Fruit fly (Drosophila melanogaster) whole organism, embryonic: Measurements from ENCODE around the gene Sfp35C.
A peak's percentile ranks its signal among the peaks of the same experiment; 100 is the strongest.

ENCODE experiments used
- BEAF-32 ChIP-seq: fragments of 200-800 bp; sonication (Bioruptor generic); optimal IDR thresholded peaks from 3 replicates; lab custom pipeline; 2017; ENCODE audit warnings: missing biosample characterization, missing genetic modification characterization, mild to moderate bottlenecking, moderate library complexity, missing genetic modification reagents
- CG16779 ChIP-seq: fragments of 200-800 bp; sonication (Bioruptor generic); IDR thresholded peaks from 2 replicates; pipeline ENCODE4 v1.3.6; 2022; ENCODE audit warnings: missing biosample characterization, missing genetic modification characterization
- CG3281 ChIP-seq: fragments of 200-800 bp; sonication (Bioruptor generic); optimal IDR thresholded peaks from 3 replicates; lab custom pipeline; 2017; ENCODE audit warnings: missing biosample characterization, mild to moderate bottlenecking, missing genetic modification characterization
- CG7357 ChIP-seq: fragments of 200-800 bp; sonication (Bioruptor generic); IDR thresholded peaks from 3 replicates; pipeline ENCODE4 v1.3.6; 2022; ENCODE audit warnings: missing biosample characterization, missing genetic modification characterization
- CG9437 ChIP-seq: fragments of 200-800 bp; sonication (Bioruptor generic); optimal IDR thresholded peaks from 2 replicates; lab custom pipeline; 2018; ENCODE audit warnings: missing biosample characterization, mild to moderate bottlenecking, missing genetic modification characterization
- Hr39 ChIP-seq: fragments of >200 bp; optimal IDR thresholded peaks from 2 replicates; lab custom pipeline; 2017
- Rfx ChIP-seq: fragments of 200-800 bp; sonication (Bioruptor generic); IDR thresholded peaks from 2 replicates; pipeline ENCODE4 v1.3.6; 2022; ENCODE audit warnings: missing biosample characterization, missing genetic modification characterization
- Trl ChIP-seq, 3 experiments: fragments of >200 bp in 2 of 3; fragments of 200-800 bp in 1 of 3; sonication (Bioruptor generic) in 1 of 3; optimal IDR thresholded peaks; 2 replicates in 1 of 3; 3 replicates in 2 of 3; lab custom pipeline; 2016 to 2017; ENCODE audit warnings: missing biosample characterization in 1 of 3, missing genetic modification characterization in 1 of 3
- lmd ChIP-seq: fragments of 200-800 bp; sonication (Bioruptor generic); IDR thresholded peaks from 2 replicates; pipeline ENCODE4 v1.3.6; 2022; ENCODE audit warnings: missing biosample characterization, missing genetic modification characterization

The Sfp35C gene

dm6 chr2L:15179028-15179427 is 22.9 kb downstream of the Sfp35C start (continued):
- TF ChIP-seq CG3281 (GFP tag; lab: Kevin White, UChicago) (peak; percentile 23), CG9437 (GFP tag; lab: Kevin White, UChicago) (no peak), CG16779 (GFP tag; lab: Robert Waterston, UW) (no peak)

- no peak for TF ChIP-seq Trl (optimal IDR thresholded peaks at IDR 0.05; lab: Kevin White, UChicago)
- TF ChIP-seq Trl (GFP tag; optimal IDR thresholded peaks at IDR 0.05; lab: Kevin White, UChicago): no peak
- no peak for TF ChIP-seq Rfx (GFP tag; lab: Robert Waterston, UW)
- TF ChIP-seq BEAF-32: no peak
- TF ChIP-seq Hr39 (lab: Kevin White, UChicago): peak; percentile 29
- TF ChIP-seq CG7357 (GFP tag; lab: Robert Waterston, UW): no peak
- 0 out of 2 replicates have a peak, but pooled peaks have one; percentile 12 for TF ChIP-seq lmd
- TF ChIP-seq, all 482 proteins: peak for 2
These were observed 23.8 kb downstream of the Sfp35C start for dm6 chr2L:15178044-15178443.
